Worm (Caenorhabditis elegans): ENCODE data around the gene nhr-118.

DNA sequence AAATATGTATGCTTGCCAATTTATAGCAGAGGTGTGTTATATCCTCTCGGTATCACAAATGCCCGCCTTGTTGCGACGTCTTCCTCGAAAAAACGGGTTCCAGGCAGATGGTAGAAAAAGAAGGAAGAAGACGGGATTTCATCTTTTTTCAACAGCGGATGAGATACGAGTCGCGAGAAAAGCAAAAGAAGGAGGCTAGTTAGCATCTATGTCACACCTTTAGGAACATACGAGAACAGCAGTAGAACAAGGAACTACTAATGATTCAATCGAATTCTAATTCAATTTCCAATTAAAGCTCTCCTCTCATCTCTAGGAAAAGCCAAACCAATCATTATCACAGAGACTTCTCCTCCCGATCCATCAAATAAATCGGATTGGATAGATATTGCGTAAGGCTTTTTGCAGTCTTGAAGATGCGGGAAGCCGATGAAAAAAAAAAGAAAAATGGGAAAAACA, 7.0 kb downstream of the nhr-118 start, which contains the start of gene grl-5:
- TF ChIP-seq ceh-28 (tag; optimal IDR thresholded peaks at IDR 0.05) (no peak), elt-3 (tag; optimal IDR thresholded peaks at IDR 0.05) (no peak), tbx-2 (tag; optimal IDR thresholded peaks at IDR 0.05) (no peak), unc-39 (tag; optimal IDR thresholded peaks at IDR 0.05) (no peak), nhr-77 (tag; optimal IDR thresholded peaks at IDR 0.05) (no peak), egl-27 (tag; optimal IDR thresholded peaks at IDR 0.05) (no peak), ZK546.5 (tag; optimal IDR thresholded peaks at IDR 0.05) (no peak), unc-62 (GFP tag; optimal IDR thresholded peaks at IDR 0.05) (no peak)

All from whole organism, L3 larva.